Fruit fly (Drosophila melanogaster): Measurements from ENCODE around the gene RagA-B.

The RagA-B gene

dm6 chr3R:8980776-8981165 lies 3.3 kb downstream of the RagA-B start, which contains the start of gene CAHbeta (continued):
- TF ChIP-seq gfzf (GFP tag; optimal IDR thresholded peaks at IDR 0.05) = no peak
- TF ChIP-seq wdn (GFP tag; IDR thresholded peaks at IDR 0.05) = no peak
- no peak for TF ChIP-seq Hr39 (optimal IDR thresholded peaks at IDR 0.05)
- TF ChIP-seq CG14014 (GFP tag; IDR thresholded peaks at IDR 0.05) = no peak; the same call in 1 of the 2 replicates
- TF ChIP-seq CG7928 (GFP tag; optimal IDR thresholded peaks at IDR 0.05) = no peak
- no peak for TF ChIP-seq h (optimal IDR thresholded peaks at IDR 0.05)
- peak in 1 of 2 experiments; percentile 73 for TF ChIP-seq Hr78 (GFP tag; optimal IDR thresholded peaks at IDR 0.05)
- TF ChIP-seq tin (GFP tag; optimal IDR thresholded peaks at IDR 0.05) = no peak
- no peak for TF ChIP-seq Hmr (GFP tag; optimal IDR thresholded peaks at IDR 0.05)
- TF ChIP-seq zfh1 (GFP tag; IDR thresholded peaks at IDR 0.05) = no peak
- no peak for TF ChIP-seq CG31365 (tag; optimal IDR thresholded peaks at IDR 0.05)
- TF ChIP-seq CG3163 (GFP tag; optimal IDR thresholded peaks at IDR 0.05) = peak; percentile 62
- no peak for TF ChIP-seq repo (GFP tag; optimal IDR thresholded peaks at IDR 0.05)
- TF ChIP-seq hkb (optimal IDR thresholded peaks at IDR 0.05) = no peak
- TF ChIP-seq hkb (GFP tag; IDR thresholded peaks at IDR 0.05) = peak; percentile 44; the same call in 1 of the 2 replicates
- no peak for TF ChIP-seq CG3847 (GFP tag; IDR thresholded peaks at IDR 0.05)
- TF ChIP-seq tgo (GFP tag; IDR thresholded peaks at IDR 0.05) = no peak
- no peak for TF ChIP-seq nau (GFP tag; optimal IDR thresholded peaks at IDR 0.05)
- TF ChIP-seq dm (GFP tag; optimal IDR thresholded peaks at IDR 0.05) = no peak
- no peak for TF ChIP-seq Kr (GFP tag; optimal IDR thresholded peaks at IDR 0.05)
- TF ChIP-seq nmo (GFP tag; optimal IDR thresholded peaks at IDR 0.05) = no peak
- no peak for TF ChIP-seq CG5180 (GFP tag; optimal IDR thresholded peaks at IDR 0.05)
- no peak for TF ChIP-seq Sox102F (GFP tag; optimal IDR thresholded peaks at IDR 0.05)
- TF ChIP-seq CG14441 (GFP tag; IDR thresholded peaks at IDR 0.05) = no peak; the same call in 1 of the 2 replicates
- peak; percentile 5 for TF ChIP-seq CG3281 (GFP tag; optimal IDR thresholded peaks at IDR 0.05)
- no peak for TF ChIP-seq fd64A (GFP tag; optimal IDR thresholded peaks at IDR 0.05)
- peak; percentile 36 for TF ChIP-seq gro (GFP tag; optimal IDR thresholded peaks at IDR 0.05)
- 0 out of 3 replicates have a peak, but pooled peaks have one; percentile 2 for TF ChIP-seq CG2199 (GFP tag; IDR thresholded peaks at IDR 0.05)
- TF ChIP-seq Med (GFP tag) = peak; percentile 82
- TF ChIP-seq CG17912 (GFP tag; optimal IDR thresholded peaks at IDR 0.05) = no peak
- TF ChIP-seq mld (GFP tag; IDR thresholded peaks at IDR 0.05; ENCODE audit: partially characterized antibody) = no peak
- no peak for TF ChIP-seq H15 (GFP tag; IDR thresholded peaks at IDR 0.05)
- no peak for TF ChIP-seq HLHmδ (GFP tag; optimal IDR thresholded peaks at IDR 0.05)
- TF ChIP-seq exex (tag; optimal IDR thresholded peaks at IDR 0.05) = peak; percentile 17
- peak; percentile 34; the same call in 1 of the 4 replicates for TF ChIP-seq Dll (GFP tag; IDR thresholded peaks at IDR 0.05; ENCODE audit: partially characterized antibody)
- no peak; the same call in 1 of the 2 replicates for TF ChIP-seq CG11696 (GFP tag; IDR thresholded peaks at IDR 0.05)
- no peak for TF ChIP-seq NfI (GFP tag; optimal IDR thresholded peaks at IDR 0.05)
- TF ChIP-seq CG8388 (GFP tag; optimal IDR thresholded peaks at IDR 0.05) = no peak
- TF ChIP-seq maf-S (GFP tag; optimal IDR thresholded peaks at IDR 0.05) = no peak
- TF ChIP-seq mirr (GFP tag; optimal IDR thresholded peaks at IDR 0.05) = peak; percentile 23
- no peak for TF ChIP-seq lola (GFP tag; optimal IDR thresholded peaks at IDR 0.05)
- no peak for TF ChIP-seq CG33557 (GFP tag; optimal IDR thresholded peaks at IDR 0.05)
- no peak for TF ChIP-seq croc (GFP tag; conservative IDR thresholded peaks at IDR 0.05)
- no peak for TF ChIP-seq MESR4 (GFP tag; optimal IDR thresholded peaks at IDR 0.05)
- no peak for TF ChIP-seq MBD-R2 (GFP tag; IDR thresholded peaks at IDR 0.05)
- no peak for TF ChIP-seq chn (GFP tag; optimal IDR thresholded peaks at IDR 0.05)
- TF ChIP-seq Lim3 (GFP tag; IDR thresholded peaks at IDR 0.05) = no peak
- no peak for TF ChIP-seq CG16863 (GFP tag; optimal IDR thresholded peaks at IDR 0.05)
- no peak for TF ChIP-seq CG15514 (GFP tag; optimal IDR thresholded peaks at IDR 0.05)
- TF ChIP-seq CG15479 (GFP tag; optimal IDR thresholded peaks at IDR 0.05) = no peak
- TF ChIP-seq Ptx1 (GFP tag; IDR thresholded peaks at IDR 0.05) = no peak
- TF ChIP-seq oc (tag; optimal IDR thresholded peaks at IDR 0.05) = no peak
